Worm (Caenorhabditis elegans) whole organism, L2 larva: ENCODE data around the gene zmp-1.

Experiments
- C34F6.9 ChIP-seq: fragments of 150-350 bp; optimal IDR thresholded peaks from 2 replicates; lab custom pipeline; 2014; ENCODE audit warnings: missing biosample characterization, missing genetic modification characterization
- F13H6.1 ChIP-seq: sonication (generic microtip); optimal IDR thresholded peaks from 2 replicates; lab custom pipeline; 2016; ENCODE audit warnings: missing genetic modification characterization, missing compliant biosample characterization
- Y55F3AM.14 ChIP-seq: fragments of 200-800 bp; sonication (Bioruptor generic); optimal IDR thresholded peaks from 2 replicates; lab custom pipeline; 2018; ENCODE audit warnings: mild to moderate bottlenecking, missing genetic modification characterization, missing compliant biosample characterization
- ZK546.5 ChIP-seq: sonication (generic microtip); optimal IDR thresholded peaks from 2 replicates; lab custom pipeline; 2017; ENCODE audit warnings: missing biosample characterization, missing genetic modification characterization
- alr-1 ChIP-seq: fragments of 150-350 bp; optimal IDR thresholded peaks from 2 replicates; lab custom pipeline; 2014; ENCODE audit warnings: missing biosample characterization, missing genetic modification characterization
- aly-2 ChIP-seq: fragments of 150-350 bp; optimal IDR thresholded peaks from 2 replicates; lab custom pipeline; 2014; ENCODE audit warnings: missing biosample characterization, missing genetic modification characterization
- ama-1 ChIP-seq: fragments of 150-350 bp; optimal IDR thresholded peaks from 2 replicates; lab custom pipeline; 2018; ENCODE audit warnings: inconsistent platforms
- ceh-16 ChIP-seq: fragments of 150-350 bp; optimal IDR thresholded peaks from 2 replicates; lab custom pipeline; 2014; ENCODE audit warnings: missing biosample characterization, missing genetic modification characterization
- ceh-82 ChIP-seq: fragments of 150-350 bp; optimal IDR thresholded peaks from 2 replicates; lab custom pipeline; 2014; ENCODE audit warnings: missing biosample characterization, missing genetic modification characterization
- crh-2 ChIP-seq: sonication (generic microtip); optimal IDR thresholded peaks from 2 replicates; lab custom pipeline; 2017; ENCODE audit warnings: missing biosample characterization, missing genetic modification characterization
- elt-1 ChIP-seq: fragments of 150-350 bp; optimal IDR thresholded peaks from 2 replicates; lab custom pipeline; 2014; ENCODE audit warnings: missing biosample characterization, missing genetic modification characterization
- elt-3 ChIP-seq: sonication (generic microtip); optimal IDR thresholded peaks from 2 replicates; lab custom pipeline; 2017; ENCODE audit warnings: missing biosample characterization, missing genetic modification characterization
- fos-1 ChIP-seq: fragments of 150-350 bp; optimal IDR thresholded peaks from 2 replicates; lab custom pipeline; 2014; ENCODE audit warnings: missing biosample characterization, missing genetic modification characterization
- gmeb-1 ChIP-seq: fragments of 150-350 bp; optimal IDR thresholded peaks from 2 replicates; lab custom pipeline; 2014; ENCODE audit warnings: missing biosample characterization, missing genetic modification characterization
- lin-13 ChIP-seq: fragments of 150-350 bp; optimal IDR thresholded peaks from 2 replicates; lab custom pipeline; 2014; ENCODE audit warnings: missing biosample characterization, missing genetic modification reagents, missing genetic modification characterization
- lin-39 ChIP-seq: fragments of 150-350 bp; optimal IDR thresholded peaks from 2 replicates; lab custom pipeline; 2014; ENCODE audit warnings: missing biosample characterization, missing genetic modification reagents, missing genetic modification characterization
- lsy-2 ChIP-seq, 2 experiments: fragments of 150-350 bp in 1 of 2; sonication (generic microtip) in 1 of 2; optimal IDR thresholded peaks; 2 replicates each; lab custom pipeline; 2014 to 2017; ENCODE audit warnings: missing biosample characterization in 2 of 2, missing genetic modification characterization in 2 of 2
- mab-5 ChIP-seq: fragments of 150-350 bp; optimal IDR thresholded peaks from 2 replicates; lab custom pipeline; 2014; ENCODE audit warnings: missing biosample characterization, missing genetic modification characterization
- mdl-1 ChIP-seq, 2 experiments: fragments of 150-350 bp in 1 of 2; sonication (generic microtip) in 1 of 2; optimal IDR thresholded peaks; 2 replicates each; lab custom pipeline; 2017; ENCODE audit warnings: missing biosample characterization in 2 of 2, missing genetic modification characterization in 2 of 2
- nhr-10 ChIP-seq: sonication (generic microtip); optimal IDR thresholded peaks from 2 replicates; lab custom pipeline; 2017; ENCODE audit warnings: missing biosample characterization, missing genetic modification characterization
- nhr-12 ChIP-seq: fragments of 150-350 bp; optimal IDR thresholded peaks from 2 replicates; lab custom pipeline; 2014; ENCODE audit warnings: missing biosample characterization, missing genetic modification characterization
- nhr-129 ChIP-seq: fragments of 150-350 bp; optimal IDR thresholded peaks from 2 replicates; lab custom pipeline; 2014; ENCODE audit warnings: missing biosample characterization, missing genetic modification characterization
- nhr-21 ChIP-seq: fragments of 150-350 bp; optimal IDR thresholded peaks from 2 replicates; lab custom pipeline; 2014; ENCODE audit warnings: missing biosample characterization, missing genetic modification characterization
- nhr-237 ChIP-seq: fragments of 150-350 bp; optimal IDR thresholded peaks from 2 replicates; lab custom pipeline; 2014; ENCODE audit warnings: missing biosample characterization, missing genetic modification characterization
- nhr-25 ChIP-seq: fragments of 150-350 bp; sonication (generic microtip); optimal IDR thresholded peaks from 3 replicates; lab custom pipeline; 2014; ENCODE audit warnings: missing biosample characterization, missing genetic modification characterization
- nhr-77 ChIP-seq: fragments of 150-350 bp; optimal IDR thresholded peaks from 2 replicates; lab custom pipeline; 2014; ENCODE audit warnings: missing biosample characterization, missing genetic modification characterization
- sem-4 ChIP-seq: fragments of 150-350 bp; optimal IDR thresholded peaks from 2 replicates; lab custom pipeline; 2014; ENCODE audit warnings: missing biosample characterization, missing genetic modification reagents, missing genetic modification characterization
- skn-1 ChIP-seq: sonication (generic microtip); optimal IDR thresholded peaks from 2 replicates; lab custom pipeline; 2017; ENCODE audit warnings: missing biosample characterization, missing genetic modification characterization
- sma-3 ChIP-seq: sonication (generic microtip); optimal IDR thresholded peaks from 2 replicates; lab custom pipeline; 2016; ENCODE audit warnings: missing genetic modification reagents, missing genetic modification characterization, missing compliant biosample characterization
- sma-9 ChIP-seq, 2 experiments: fragments of 150-350 bp in 1 of 2; sonication (generic microtip) in 1 of 2; optimal IDR thresholded peaks; 2 replicates each; lab custom pipeline; 2014 to 2016; ENCODE audit warnings: missing genetic modification characterization in 2 of 2, mild to moderate bottlenecking in 1 of 2, missing biosample characterization in 1 of 2, missing compliant biosample characterization in 1 of 2, missing genetic modification reagents in 1 of 2, moderate library complexity in 1 of 2
- snpc-4 ChIP-seq: fragments of 150-350 bp; optimal IDR thresholded peaks from 2 replicates; lab custom pipeline; 2014; ENCODE audit warnings: missing biosample characterization, missing genetic modification characterization
- unc-55 ChIP-seq: fragments of 150-350 bp; sonication (generic microtip); optimal IDR thresholded peaks from 3 replicates; lab custom pipeline; 2014; ENCODE audit warnings: missing biosample characterization, missing genetic modification reagents, missing genetic modification characterization
- unc-62 ChIP-seq: fragments of 150-350 bp; optimal IDR thresholded peaks from 2 replicates; lab custom pipeline; 2014; ENCODE audit warnings: missing biosample characterization, missing genetic modification reagents, missing genetic modification characterization
- ztf-11 ChIP-seq: sonication (generic microtip); optimal IDR thresholded peaks from 2 replicates; lab custom pipeline; 2017; ENCODE audit warnings: missing biosample characterization, missing genetic modification characterization
- ztf-4 ChIP-seq: fragments of 150-350 bp; optimal IDR thresholded peaks from 2 replicates; lab custom pipeline; 2014; ENCODE audit warnings: missing biosample characterization, missing genetic modification characterization

The zmp-1 gene

DNA sequence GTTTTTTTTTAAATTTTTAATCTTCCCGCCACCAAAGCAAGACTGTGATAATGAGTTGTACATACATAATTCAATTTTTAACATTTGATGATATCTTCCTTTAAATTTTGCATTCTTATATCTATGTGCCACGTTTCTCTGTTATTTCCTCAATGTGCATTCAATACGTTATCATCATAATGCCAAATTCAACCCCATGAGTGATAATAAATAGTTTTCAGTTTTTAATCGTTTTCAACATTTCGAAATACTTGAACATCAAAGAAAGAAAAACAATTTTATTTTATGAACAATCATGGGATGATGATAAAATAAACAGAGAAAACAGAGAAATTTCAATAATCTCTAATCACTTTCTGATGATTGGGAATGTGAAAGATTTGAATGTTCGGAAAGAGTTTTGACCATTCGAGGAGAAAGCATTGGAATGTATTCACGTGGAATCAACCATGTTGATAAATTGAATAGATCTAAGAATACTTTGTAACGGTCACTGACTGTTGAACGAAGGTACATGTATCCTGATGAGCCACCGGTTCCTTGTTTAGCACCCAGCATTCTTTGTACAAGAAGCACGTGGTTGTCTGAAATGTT is 15.3 kb downstream of the zmp-1 start:
- TF ChIP-seq ama-1 (lab: Kevin White, UChicago) (peak; percentile 14), ZK546.5 (no peak), sem-4 (no peak), ceh-16 (tag; lab: Kevin White, UChicago) (no peak), nhr-237 (tag; lab: Kevin White, UChicago) (no peak), nhr-10 (no peak), nhr-77 (tag; lab: Kevin White, UChicago) (no peak), F13H6.1 (tag; lab: Kevin White, UChicago) (peak; percentile 20), elt-1 (tag; lab: Kevin White, UChicago) (no peak), nhr-129 (tag; lab: Kevin White, UChicago) (no peak), crh-2 (tag; lab: Kevin White, UChicago) (peak; percentile 84), fos-1 (tag; lab: Kevin White, UChicago) (peak; percentile 40), nhr-25 (tag; lab: Kevin White, UChicago) (peak; percentile 4), C34F6.9 (tag; lab: Kevin White, UChicago) (no peak), skn-1 (tag; lab: Kevin White, UChicago) (peak; percentile 89), gmeb-1 (tag; lab: Kevin White, UChicago) (peak; percentile 50), ceh-82 (no peak), elt-3 (tag; lab: Kevin White, UChicago) (no peak), Y55F3AM.14 (GFP tag; lab: Kevin White, UChicago) (no peak), mab-5 (no peak), aly-2 (tag; lab: Kevin White, UChicago) (no peak), nhr-12 (tag; lab: Kevin White, UChicago) (no peak), ztf-11 (tag; lab: Kevin White, UChicago) (no peak), sma-3 (GFP tag; lab: Kevin White, UChicago) (peak; percentile 39), ztf-4 (tag; lab: Kevin White, UChicago) (peak; percentile 26), unc-62 (GFP tag; lab: Kevin White, UChicago) (no peak), lin-39 (tag; lab: Kevin White, UChicago) (no peak), nhr-21 (peak; percentile 72), snpc-4 (tag; lab: Kevin White, UChicago) (no peak), lin-13 (GFP tag; lab: Kevin White, UChicago) (peak; percentile 9), alr-1 (tag; lab: Kevin White, UChicago) (no peak), mdl-1 (tag; optimal IDR thresholded peaks at IDR 0.05; lab: Kevin White, UChicago) (no peak), lsy-2 (tag; optimal IDR thresholded peaks at IDR 0.05; lab: Kevin White, UChicago) (peak in 1 of 2 experiments; percentile 41)

DNA sequence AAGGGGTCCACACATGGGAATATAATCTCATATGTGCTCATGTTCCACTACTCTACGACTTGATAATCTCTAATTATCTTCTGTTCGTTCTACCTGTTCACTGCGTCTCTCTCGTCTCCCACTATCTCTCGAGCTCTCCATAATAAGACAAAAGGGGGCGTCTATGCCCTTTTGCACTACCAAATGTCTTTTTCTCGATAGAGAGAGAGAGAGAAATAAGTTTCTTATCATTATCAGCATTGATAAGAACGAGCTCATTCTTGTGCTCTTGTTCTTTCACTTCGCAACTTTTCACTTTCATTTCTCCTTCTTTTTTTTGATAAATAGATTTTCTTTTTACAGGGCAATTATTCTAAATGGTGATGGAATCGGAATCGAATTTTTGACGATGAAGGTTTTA is 16.8 kb downstream of the zmp-1 start:
- TF ChIP-seq ama-1 (lab: Kevin White, UChicago): no peak
- TF ChIP-seq elt-1 (tag; lab: Kevin White, UChicago): no peak
- TF ChIP-seq lin-13 (GFP tag; lab: Kevin White, UChicago): no peak
- TF ChIP-seq unc-55 (GFP tag; lab: Kevin White, UChicago): no peak
- TF ChIP-seq mdl-1 (tag; optimal IDR thresholded peaks at IDR 0.05; lab: Kevin White, UChicago): no peak
- TF ChIP-seq sma-9 (GFP tag; optimal IDR thresholded peaks at IDR 0.05; lab: Kevin White, UChicago): no peak
- TF ChIP-seq sma-9 (tag; optimal IDR thresholded peaks at IDR 0.05; lab: Kevin White, UChicago): no peak
- peak; percentile 57 for TF ChIP-seq skn-1 (tag; lab: Kevin White, UChicago)
- TF ChIP-seq crh-2 (tag; lab: Kevin White, UChicago): peak; percentile 44
- TF ChIP-seq fos-1 (tag; lab: Kevin White, UChicago): peak; percentile 78
- no peak for TF ChIP-seq ztf-4 (tag; lab: Kevin White, UChicago)
- TF ChIP-seq Y55F3AM.14 (GFP tag; lab: Kevin White, UChicago): no peak
- TF ChIP-seq nhr-237 (tag; lab: Kevin White, UChicago): no peak
- no peak for TF ChIP-seq nhr-25 (tag; lab: Kevin White, UChicago)

ce11 chrIII:5914717-5915116 is 18.0 kb downstream of the zmp-1 start:
- peak; percentile 74 for TF ChIP-seq crh-2 (tag; lab: Kevin White, UChicago)
- no peak for TF ChIP-seq sma-3 (GFP tag; lab: Kevin White, UChicago)
- no peak for TF ChIP-seq elt-3 (tag; lab: Kevin White, UChicago)
- TF ChIP-seq fos-1 (tag; lab: Kevin White, UChicago): peak; percentile 67
- peak; percentile 15 for TF ChIP-seq sma-9 (GFP tag; optimal IDR thresholded peaks at IDR 0.05; lab: Kevin White, UChicago)
- TF ChIP-seq sma-9 (tag; optimal IDR thresholded peaks at IDR 0.05; lab: Kevin White, UChicago): no peak
